Fruit fly (Drosophila melanogaster) whole organism, embryonic: ENCODE measurements around the gene SK.

Source experiments
- Bdp1 ChIP-seq: fragments of 200-800 bp; sonication (Bioruptor generic); optimal IDR thresholded peaks from 3 replicates; lab custom pipeline; 2016; ENCODE audit warnings: missing biosample characterization, missing genetic modification characterization
- C15 ChIP-seq: fragments of 200-800 bp; sonication (Bioruptor generic); IDR thresholded peaks from 3 replicates; pipeline ENCODE4 v1.3.6; 2022; ENCODE audit warnings: missing biosample characterization, missing genetic modification characterization
- CG10147 ChIP-seq: fragments of 200-800 bp; sonication (Bioruptor generic); optimal IDR thresholded peaks from 2 replicates; lab custom pipeline; 2019; ENCODE audit warnings: missing biosample characterization, mild to moderate bottlenecking, missing genetic modification characterization, moderate library complexity
- CG10959 ChIP-seq: fragments of 200-800 bp; sonication (Bioruptor generic); IDR thresholded peaks from 2 replicates; pipeline ENCODE4 v1.3.6; 2022; ENCODE audit warnings: missing biosample characterization, missing genetic modification characterization
- CG12219 ChIP-seq: fragments of 200-800 bp; sonication (Bioruptor generic); optimal IDR thresholded peaks from 3 replicates; lab custom pipeline; 2018; ENCODE audit warnings: missing biosample characterization, mild to moderate bottlenecking, missing genetic modification characterization
- CG12299 ChIP-seq: fragments of 200-800 bp; sonication (Bioruptor generic); optimal IDR thresholded peaks from 2 replicates; lab custom pipeline; 2018; ENCODE audit warnings: missing biosample characterization, mild to moderate bottlenecking, missing genetic modification characterization
- CG12659 ChIP-seq: fragments of 200-800 bp; sonication (Bioruptor generic); optimal IDR thresholded peaks from 3 replicates; lab custom pipeline; 2017; ENCODE audit warnings: mild to moderate bottlenecking, missing biosample characterization, missing genetic modification reagents, missing genetic modification characterization
- CG15696 ChIP-seq: fragments of 200-800 bp; sonication (Bioruptor generic); optimal IDR thresholded peaks from 2 replicates; lab custom pipeline; 2019; ENCODE audit warnings: missing biosample characterization, mild to moderate bottlenecking, missing genetic modification characterization, moderate library complexity
- CG17328 ChIP-seq: fragments of 200-800 bp; sonication (Bioruptor generic); IDR thresholded peaks from 2 replicates; pipeline ENCODE4 v1.3.6; 2022; ENCODE audit warnings: missing biosample characterization, missing genetic modification characterization
- CG18476 ChIP-seq: fragments of 200-800 bp; sonication (Bioruptor generic); optimal IDR thresholded peaks from 2 replicates; lab custom pipeline; 2016; ENCODE audit warnings: missing biosample characterization, mild to moderate bottlenecking, missing genetic modification characterization
- CG32767 ChIP-seq: fragments of 200-800 bp; sonication (Bioruptor generic); IDR thresholded peaks from 2 replicates; pipeline ENCODE4 v1.3.6; 2022; ENCODE audit warnings: missing biosample characterization, missing genetic modification characterization
- CG32772 ChIP-seq: fragments of 200-800 bp; sonication (Bioruptor generic); IDR thresholded peaks from 2 replicates; pipeline ENCODE4 v1.3.6; 2022; ENCODE audit warnings: missing biosample characterization, missing genetic modification characterization
- CG33213 ChIP-seq: fragments of 200-800 bp; sonication (Bioruptor generic); optimal IDR thresholded peaks from 3 replicates; lab custom pipeline; 2016; ENCODE audit warnings: missing biosample characterization, missing genetic modification characterization
- CG33557 ChIP-seq: fragments of 200-800 bp; sonication (Bioruptor generic); optimal IDR thresholded peaks from 2 replicates; lab custom pipeline; 2019; ENCODE audit warnings: missing biosample characterization, mild to moderate bottlenecking, missing genetic modification characterization, moderate library complexity
- CG3726 ChIP-seq: fragments of 200-800 bp; sonication (Bioruptor generic); IDR thresholded peaks from 3 replicates; pipeline ENCODE4, ENCODE4 v1.3.6; 2022; ENCODE audit warnings: missing biosample characterization, missing genetic modification characterization
- CG42726 ChIP-seq: fragments of 200-800 bp; sonication (Bioruptor generic); IDR thresholded peaks from 2 replicates; pipeline ENCODE4 v1.3.6; 2022; ENCODE audit warnings: missing biosample characterization, missing genetic modification characterization; ENCODE audit not compliant: partially characterized antibody
- CG4730 ChIP-seq: fragments of 200-800 bp; sonication (Bioruptor generic); IDR thresholded peaks from 2 replicates; pipeline ENCODE4 v1.3.6; 2022; ENCODE audit warnings: missing biosample characterization, missing genetic modification characterization
- CG6765 ChIP-seq: fragments of 200-800 bp; sonication (Bioruptor generic); optimal IDR thresholded peaks from 3 replicates; lab custom pipeline; 2017; ENCODE audit warnings: missing biosample characterization, mild to moderate bottlenecking, missing genetic modification characterization
- CG8924 ChIP-seq: fragments of 200-800 bp; optimal IDR thresholded peaks from 3 replicates; lab custom pipeline; 2019; ENCODE audit warnings: missing biosample characterization, mild to moderate bottlenecking, missing genetic modification characterization, moderate library complexity
- CG9817 ChIP-seq: fragments of 200-800 bp; sonication (Bioruptor generic); optimal IDR thresholded peaks from 2 replicates; lab custom pipeline; 2018; ENCODE audit warnings: missing biosample characterization, mild to moderate bottlenecking, missing genetic modification characterization, moderate library complexity
- CTCF ChIP-seq: fragments of 200-800 bp; sonication (Bioruptor generic); optimal IDR thresholded peaks from 2 replicates; lab custom pipeline; 2017; ENCODE audit warnings: missing biosample characterization, mild to moderate bottlenecking, missing genetic modification characterization, moderate library complexity
- Dad ChIP-seq: fragments of 200-800 bp; sonication (Bioruptor generic); optimal IDR thresholded peaks from 3 replicates; lab custom pipeline; 2016; ENCODE audit warnings: missing biosample characterization, missing genetic modification characterization
- Deaf1 ChIP-seq: fragments of 200-800 bp; optimal IDR thresholded peaks from 3 replicates; lab custom pipeline; 2019; ENCODE audit warnings: missing biosample characterization, mild to moderate bottlenecking, missing genetic modification characterization, moderate library complexity
- Dfd ChIP-seq, 2 experiments: fragments of >200 bp; optimal IDR thresholded peaks; 2 replicates each; lab custom pipeline; 2017; ENCODE audit warnings: missing biosample characterization in 2 of 2, missing genetic modification characterization in 2 of 2
- Doc3 ChIP-seq: fragments of 200-800 bp; sonication (Bioruptor generic); IDR thresholded peaks from 3 replicates; pipeline ENCODE4 v1.3.6; 2022; ENCODE audit warnings: missing biosample characterization, missing genetic modification characterization; ENCODE audit not compliant: partially characterized antibody
- Eip74EF ChIP-seq, 2 experiments: fragments of 200-800 bp in 1 of 2; fragments of >200 bp in 1 of 2; sonication (Bioruptor generic) in 1 of 2; optimal IDR thresholded peaks; 2 replicates each; lab custom pipeline; 2017 to 2019; ENCODE audit warnings: missing biosample characterization in 2 of 2, missing genetic modification characterization in 2 of 2, mild to moderate bottlenecking in 1 of 2, moderate library complexity in 1 of 2
- Gsc ChIP-seq: fragments of 200-800 bp; sonication (Bioruptor generic); IDR thresholded peaks from 2 replicates; pipeline ENCODE4 v1.3.6; 2022; ENCODE audit warnings: missing biosample characterization, missing genetic modification characterization
- HLH54F ChIP-seq: fragments of 200-800 bp; sonication (Bioruptor generic); optimal IDR thresholded peaks from 3 replicates; lab custom pipeline; 2016; ENCODE audit warnings: missing biosample characterization, missing genetic modification characterization
- Hmr ChIP-seq: fragments of 200-800 bp; sonication (Bioruptor generic); optimal IDR thresholded peaks from 3 replicates; lab custom pipeline; 2017; ENCODE audit warnings: mild to moderate bottlenecking, missing biosample characterization, missing genetic modification reagents, missing genetic modification characterization
- MTF-1 ChIP-seq: fragments of 200-800 bp; sonication (Bioruptor generic); optimal IDR thresholded peaks from 2 replicates; lab custom pipeline; 2018; ENCODE audit warnings: missing biosample characterization, mild to moderate bottlenecking, missing genetic modification characterization, borderline replicate concordance
- Nf-YA ChIP-seq: fragments of 200-800 bp; sonication (Bioruptor generic); IDR thresholded peaks from 2 replicates; pipeline ENCODE4 v1.3.6; 2022; ENCODE audit warnings: missing biosample characterization, missing genetic modification characterization
- Sox100B ChIP-seq: fragments of 200-800 bp; sonication (Bioruptor generic); optimal IDR thresholded peaks from 3 replicates; lab custom pipeline; 2018; ENCODE audit warnings: missing biosample characterization, mild to moderate bottlenecking, missing genetic modification characterization
- Stat92E ChIP-seq, 3 experiments: fragments of >200 bp in 2 of 3; fragments of 200-800 bp in 1 of 3; sonication (Bioruptor generic) in 1 of 3; optimal IDR thresholded peaks; 2 replicates each; lab custom pipeline; 2017 to 2019; ENCODE audit warnings: missing biosample characterization in 3 of 3, missing genetic modification characterization in 3 of 3, mild to moderate bottlenecking in 1 of 3, moderate library complexity in 1 of 3
- ac ChIP-seq: fragments of 200-800 bp; sonication (Bioruptor generic); optimal IDR thresholded peaks from 3 replicates; lab custom pipeline; 2017; ENCODE audit warnings: missing biosample characterization, mild to moderate bottlenecking, missing genetic modification characterization
- chn ChIP-seq: fragments of 200-800 bp; sonication (Bioruptor generic); optimal IDR thresholded peaks from 2 replicates; lab custom pipeline; 2016; ENCODE audit warnings: missing biosample characterization, missing genetic modification characterization
- crol ChIP-seq: fragments of 200-800 bp; sonication (Bioruptor generic); IDR thresholded peaks from 2 replicates; pipeline ENCODE4 v1.3.6; 2022; ENCODE audit warnings: missing biosample characterization, missing genetic modification characterization
- cwo ChIP-seq: fragments of 200-800 bp; sonication (Bioruptor generic); optimal IDR thresholded peaks from 3 replicates; lab custom pipeline; 2017; ENCODE audit warnings: missing biosample characterization, missing genetic modification characterization, mild to moderate bottlenecking, moderate library complexity, missing genetic modification reagents
- dan ChIP-seq: fragments of 200-800 bp; sonication (Bioruptor generic); IDR thresholded peaks from 2 replicates; pipeline ENCODE4 v1.3.6; 2022; ENCODE audit warnings: missing biosample characterization, missing genetic modification characterization
- gcm2 ChIP-seq: fragments of 200-800 bp; sonication (Bioruptor generic); optimal IDR thresholded peaks from 2 replicates; lab custom pipeline; 2016; ENCODE audit warnings: missing biosample characterization, missing genetic modification characterization
- hbn ChIP-seq: fragments of 200-800 bp; sonication (Bioruptor generic); IDR thresholded peaks from 2 replicates; pipeline ENCODE4 v1.3.6; 2022; ENCODE audit warnings: missing biosample characterization, missing genetic modification characterization; ENCODE audit not compliant: partially characterized antibody
- kah ChIP-seq: fragments of 200-800 bp; sonication (Bioruptor generic); optimal IDR thresholded peaks from 2 replicates; lab custom pipeline; 2018; ENCODE audit warnings: missing biosample characterization, mild to moderate bottlenecking, missing genetic modification characterization
- nerfin-2 ChIP-seq: fragments of 200-800 bp; sonication (Bioruptor generic); IDR thresholded peaks from 2 replicates; pipeline ENCODE4 v1.3.6; 2022; ENCODE audit warnings: missing biosample characterization, missing genetic modification characterization; ENCODE audit not compliant: partially characterized antibody
- pan ChIP-seq, 4 experiments: fragments of >200 bp in 3 of 4; fragments of 200-800 bp in 1 of 4; sonication (Bioruptor generic) in 1 of 4; optimal IDR thresholded peaks in 3 of 4; IDR thresholded peaks in 1 of 4; 2 replicates each; pipeline versions ENCODE4 v1.3.6 to Lab custom; 2017 to 2022; ENCODE audit warnings: missing biosample characterization in 2 of 4, missing genetic modification characterization in 2 of 4, mixed read lengths in 1 of 4
- salm ChIP-seq: fragments of 200-800 bp; sonication (Bioruptor generic); optimal IDR thresholded peaks from 2 replicates; lab custom pipeline; 2018; ENCODE audit warnings: missing biosample characterization, mild to moderate bottlenecking, missing genetic modification characterization
- sug ChIP-seq: fragments of 200-800 bp; optimal IDR thresholded peaks from 2 replicates; lab custom pipeline; 2019; ENCODE audit warnings: missing biosample characterization, mild to moderate bottlenecking, missing genetic modification characterization, moderate library complexity
- tap ChIP-seq: fragments of 200-800 bp; optimal IDR thresholded peaks from 3 replicates; lab custom pipeline; 2019; ENCODE audit warnings: missing biosample characterization, mild to moderate bottlenecking, missing genetic modification characterization, moderate library complexity
- tx ChIP-seq: fragments of 200-800 bp; sonication (Bioruptor generic); optimal IDR thresholded peaks from 2 replicates; lab custom pipeline; 2016; ENCODE audit warnings: missing biosample characterization, missing genetic modification characterization
- vfl ChIP-seq: fragments of 200-800 bp; sonication (Bioruptor generic); optimal IDR thresholded peaks from 2 replicates; lab custom pipeline; 2016; ENCODE audit warnings: missing biosample characterization, missing genetic modification characterization
- wdn ChIP-seq: fragments of 200-800 bp; sonication (Bioruptor generic); IDR thresholded peaks from 2 replicates; pipeline ENCODE4 v1.3.6; 2022; ENCODE audit warnings: missing biosample characterization, missing genetic modification characterization
- zen ChIP-seq: fragments of 200-800 bp; sonication (Bioruptor generic); optimal IDR thresholded peaks from 3 replicates; lab custom pipeline; 2018; ENCODE audit warnings: missing biosample characterization, mild to moderate bottlenecking, missing genetic modification characterization, moderate library complexity

SK gene

dm6 chrX:5332259-5332862 lies 7.7 kb upstream of the SK start, which contains the start of gene CanB (continued):
- TF ChIP-seq CG8924 (tag; lab: Kevin White, UChicago): no peak
- no peak for TF ChIP-seq CG32772 (GFP tag; lab: Robert Waterston, UW)
- TF ChIP-seq CG17328 (GFP tag; lab: Robert Waterston, UW): 0 out of 2 replicates have a peak, but pooled peaks have one; percentile 35
- TF ChIP-seq CG42726 (GFP tag; lab: Robert Waterston, UW): no peak
- no peak for TF ChIP-seq CG12219
- TF ChIP-seq CG12659 (GFP tag; lab: Kevin White, UChicago): no peak
- no peak for TF ChIP-seq ac (GFP tag; lab: Kevin White, UChicago)
- no peak for TF ChIP-seq Eip74EF (GFP tag; optimal IDR thresholded peaks at IDR 0.05; lab: Kevin White, UChicago)
- no peak for TF ChIP-seq kah (GFP tag; lab: Kevin White, UChicago)
- no peak for TF ChIP-seq Gsc (GFP tag; lab: Robert Waterston, UW)
- TF ChIP-seq HLH54F (GFP tag; lab: Kevin White, UChicago): no peak
- TF ChIP-seq Hmr (GFP tag; lab: Kevin White, UChicago): peak; percentile 30
- TF ChIP-seq Stat92E (GFP tag; optimal IDR thresholded peaks at IDR 0.05; lab: Kevin White, UChicago): no peak
- peak; percentile 57 for TF ChIP-seq zen
- no peak for TF ChIP-seq CG15696
- no peak for TF ChIP-seq CG33557 (GFP tag; lab: Kevin White, UChicago)
- no peak for TF ChIP-seq tx (GFP tag; lab: Kevin White, UChicago)
- no peak for TF ChIP-seq Nf-YA (GFP tag; lab: Robert Waterston, UW)
- no peak; the same call in 1 of the 2 replicates for TF ChIP-seq nerfin-2 (GFP tag; lab: Robert Waterston, UW)
- no peak for TF ChIP-seq CG6765 (GFP tag; lab: Kevin White, UChicago)
- TF ChIP-seq Bdp1 (GFP tag; lab: Kevin White, UChicago): no peak
- no peak for TF ChIP-seq C15 (GFP tag; lab: Robert Waterston, UW)
- TF ChIP-seq CG9817: peak; percentile 5
- TF ChIP-seq wdn: no peak
- no peak for TF ChIP-seq Dfd (GFP tag; optimal IDR thresholded peaks at IDR 0.05; lab: Kevin White, UChicago)
- no peak for TF ChIP-seq dan
- TF ChIP-seq Sox100B (GFP tag; lab: Kevin White, UChicago): no peak
- peak; percentile 52; the same call in 1 of the 2 replicates for TF ChIP-seq hbn
- no peak for TF ChIP-seq sug (tag; lab: Kevin White, UChicago)
- TF ChIP-seq MTF-1 (GFP tag; lab: Kevin White, UChicago): no peak
- no peak for TF ChIP-seq crol (GFP tag; lab: Robert Waterston, UW)
- TF ChIP-seq Dad (GFP tag; lab: Kevin White, UChicago): no peak
- TF ChIP-seq CG10959: no peak
- peak; percentile 55; the same call in 2 of the 3 replicates for TF ChIP-seq Doc3 (GFP tag; lab: Robert Waterston, UW)
- TF ChIP-seq CG3726 (GFP tag; lab: Robert Waterston, UW): no peak
- TF ChIP-seq chn (GFP tag; lab: Kevin White, UChicago): no peak
- TF ChIP-seq salm: no peak
- TF ChIP-seq Deaf1 (tag; lab: Kevin White, UChicago): no peak
- TF ChIP-seq CG4730 (GFP tag; lab: Robert Waterston, UW): no peak
- TF ChIP-seq CG18476: no peak
- TF ChIP-seq cwo (GFP tag; lab: Kevin White, UChicago): no peak
- TF ChIP-seq CTCF: no peak
- no peak for TF ChIP-seq gcm2
- TF ChIP-seq tap: no peak
- TF ChIP-seq CG33213 (GFP tag; lab: Kevin White, UChicago): peak; percentile 39
- no peak for TF ChIP-seq CG10147 (GFP tag; lab: Kevin White, UChicago)
- TF ChIP-seq vfl: no peak
- TF ChIP-seq CG12299 (tag; lab: Kevin White, UChicago): no peak
- TF ChIP-seq pan (optimal IDR thresholded peaks at IDR 0.05; lab: Kevin White, UChicago): no peak
- no peak for TF ChIP-seq pan (GFP tag; optimal IDR thresholded peaks at IDR 0.05 in 1 of 2, IDR thresholded peaks at IDR 0.05 in 1 of 2)
- TF ChIP-seq CG32767 (GFP tag; lab: Robert Waterston, UW): no peak
